Fruit fly (Drosophila melanogaster): ENCODE measurements around the gene nau.

nau gene

dm6 chr3R:23760219-23761018 is 42.3 kb upstream of the nau start, which contains the start of gene SdhD (continued):
- TF ChIP-seq MESR4 (GFP tag; optimal IDR thresholded peaks at IDR 0.05) = peak; percentile 80
- TF ChIP-seq gfzf (GFP tag; optimal IDR thresholded peaks at IDR 0.05) = peak; percentile 10
- peak; percentile 66 for TF ChIP-seq Neu2 (GFP tag; optimal IDR thresholded peaks at IDR 0.05; ENCODE audit: borderline replicate concordance)
- peak; percentile 58; the same call in 2 of the 3 replicates for TF ChIP-seq Opbp (GFP tag; IDR thresholded peaks at IDR 0.05; ENCODE audit: partially characterized antibody)
- TF ChIP-seq Gug (GFP tag; IDR thresholded peaks at IDR 0.05) = no peak
- peak; percentile 6 for TF ChIP-seq ind (GFP tag; optimal IDR thresholded peaks at IDR 0.05)
- TF ChIP-seq CG34224 (GFP tag; IDR thresholded peaks at IDR 0.05; ENCODE audit: partially characterized antibody) = peak; percentile 63; the same call in 2 of the 3 replicates
- peak; percentile 24 for TF ChIP-seq CG2712 (tag; optimal IDR thresholded peaks at IDR 0.05)
- no peak for TF ChIP-seq CG6175 (GFP tag; IDR thresholded peaks at IDR 0.05)
- peak; percentile 19 for TF ChIP-seq CG7556 (GFP tag; optimal IDR thresholded peaks at IDR 0.05)
- TF ChIP-seq CG32767 (GFP tag; IDR thresholded peaks at IDR 0.05) = no peak
- peak; percentile 40 for TF ChIP-seq ems (GFP tag; optimal IDR thresholded peaks at IDR 0.05)
- peak; percentile 27 for TF ChIP-seq wek (GFP tag; optimal IDR thresholded peaks at IDR 0.05)
- TF ChIP-seq CG9932 (GFP tag; IDR thresholded peaks at IDR 0.05) = peak; percentile 56
- no peak for TF ChIP-seq CG12744 (GFP tag; optimal IDR thresholded peaks at IDR 0.05)
- TF ChIP-seq CG16813 (GFP tag; IDR thresholded peaks at IDR 0.05; ENCODE audit: partially characterized antibody) = peak; percentile 12; the same call in 1 of the 3 replicates
- TF ChIP-seq Sry-δ (GFP tag; optimal IDR thresholded peaks at IDR 0.05) = peak; percentile 48
- peak; percentile 21 for TF ChIP-seq CG2116 (GFP tag; optimal IDR thresholded peaks at IDR 0.05)
- peak; percentile 28 for TF ChIP-seq CG2678 (tag; optimal IDR thresholded peaks at IDR 0.05)
- TF ChIP-seq chn (GFP tag; optimal IDR thresholded peaks at IDR 0.05) = no peak
- TF ChIP-seq Dp (GFP tag; optimal IDR thresholded peaks at IDR 0.05) = peak; percentile 29
- TF ChIP-seq Xbp1 (GFP tag; optimal IDR thresholded peaks at IDR 0.05) = peak; percentile 32
- no peak for TF ChIP-seq tgo (GFP tag; IDR thresholded peaks at IDR 0.05)
- TF ChIP-seq H15 (GFP tag; IDR thresholded peaks at IDR 0.05) = peak; percentile 18; the same call in 1 of the 3 replicates
- peak; percentile 14 for TF ChIP-seq CG12391 (tag; optimal IDR thresholded peaks at IDR 0.05)
- TF ChIP-seq Scr (GFP tag; IDR thresholded peaks at IDR 0.05; ENCODE audit: partially characterized antibody) = peak; percentile 53
- TF ChIP-seq h (optimal IDR thresholded peaks at IDR 0.05) = no peak
- peak; percentile 38; the same call in 1 of the 3 replicates for TF ChIP-seq Doc3 (GFP tag; IDR thresholded peaks at IDR 0.05; ENCODE audit: partially characterized antibody)
- TF ChIP-seq lola (GFP tag; optimal IDR thresholded peaks at IDR 0.05) = no peak
- no peak for TF ChIP-seq gsb (GFP tag; IDR thresholded peaks at IDR 0.05)
- TF ChIP-seq CG1603 (tag; optimal IDR thresholded peaks at IDR 0.05) = peak; percentile 85
- no peak for TF ChIP-seq CG4424 (GFP tag; optimal IDR thresholded peaks at IDR 0.05)
- no peak for TF ChIP-seq dmrt11E (tag; optimal IDR thresholded peaks at IDR 0.05)
- peak; percentile 32 for TF ChIP-seq tin (GFP tag; optimal IDR thresholded peaks at IDR 0.05)
- TF ChIP-seq CG8290 (GFP tag; optimal IDR thresholded peaks at IDR 0.05) = no peak
- peak in 1 of 2 experiments; percentile 67 for TF ChIP-seq CG8290 (tag; optimal IDR thresholded peaks at IDR 0.05)
- TF ChIP-seq ase (GFP tag; IDR thresholded peaks at IDR 0.05) = no peak
- TF ChIP-seq dati (GFP tag; IDR thresholded peaks at IDR 0.05) = no peak
- peak; percentile 21; the same call in 1 of the 3 replicates for TF ChIP-seq row (GFP tag; IDR thresholded peaks at IDR 0.05)
- TF ChIP-seq zfh2 (GFP tag; optimal IDR thresholded peaks at IDR 0.05) = peak; percentile 53
- TF ChIP-seq lbe (GFP tag; optimal IDR thresholded peaks at IDR 0.05) = peak; percentile 38
- peak; percentile 91 for TF ChIP-seq stwl (tag; optimal IDR thresholded peaks at IDR 0.05)
- TF ChIP-seq Camta (GFP tag; optimal IDR thresholded peaks at IDR 0.05) = peak; percentile 24
- peak; percentile 20 for TF ChIP-seq CG30020 (tag; optimal IDR thresholded peaks at IDR 0.05)
- TF ChIP-seq Asciz (GFP tag; optimal IDR thresholded peaks at IDR 0.05) = no peak
- peak; percentile 15 for TF ChIP-seq CG13624 (GFP tag; optimal IDR thresholded peaks at IDR 0.05)
- TF ChIP-seq CG7987 (GFP tag; optimal IDR thresholded peaks at IDR 0.05) = peak; percentile 40
